Worm (Caenorhabditis elegans) whole organism, young adult: ENCODE data around the gene aly-1.

Experiments used
- C06A6.2 ChIP-seq: fragments of 200-800 bp; sonication (Bioruptor generic); conservative IDR thresholded peaks from 2 replicates; pipeline ENCODE4 v1.3.6; 2022; ENCODE audit warnings: missing genetic modification characterization, missing compliant biosample characterization
- F33H1.4 ChIP-seq: fragments of 200-800 bp; sonication (Bioruptor generic); IDR thresholded peaks from 2 replicates; pipeline ENCODE4 v1.3.6; 2022; ENCODE audit warnings: missing genetic modification reagents, missing genetic modification characterization, missing compliant biosample characterization
- F57C9.4 ChIP-seq: sonication (generic microtip); optimal IDR thresholded peaks from 2 replicates; lab custom pipeline; 2017; ENCODE audit warnings: mild to moderate bottlenecking, missing genetic modification characterization, missing compliant biosample characterization
- K12H6.12 ChIP-seq: fragments of 200-800 bp; sonication (Bioruptor generic); optimal IDR thresholded peaks from 2 replicates; lab custom pipeline; 2018; ENCODE audit warnings: mild to moderate bottlenecking, missing genetic modification characterization, missing compliant biosample characterization
- T26A5.8 ChIP-seq: sonication (generic microtip); optimal IDR thresholded peaks from 2 replicates; lab custom pipeline; 2016; ENCODE audit warnings: missing genetic modification characterization, missing compliant biosample characterization
- Y53F4B.3 ChIP-seq: fragments of 200-800 bp; sonication (Bioruptor generic); IDR thresholded peaks from 2 replicates; pipeline ENCODE4 v1.3.6; 2022; ENCODE audit warnings: missing genetic modification reagents, missing genetic modification characterization, missing compliant biosample characterization
- ZK185.1 ChIP-seq: sonication (generic microtip); optimal IDR thresholded peaks from 2 replicates; lab custom pipeline; 2016; ENCODE audit warnings: mild to moderate bottlenecking, missing genetic modification characterization, missing compliant biosample characterization; ENCODE audit not compliant: poor library complexity, severe bottlenecking
- attf-5 ChIP-seq: fragments of 200-800 bp; sonication (Bioruptor generic); optimal IDR thresholded peaks from 2 replicates; lab custom pipeline; 2018; ENCODE audit warnings: mild to moderate bottlenecking, missing genetic modification characterization, missing compliant biosample characterization
- bed-2 ChIP-seq: fragments of 200-800 bp; sonication (Bioruptor generic); IDR thresholded peaks from 2 replicates; pipeline ENCODE4 v1.3.6; 2022; ENCODE audit warnings: missing genetic modification reagents, missing genetic modification characterization, missing compliant biosample characterization
- ceh-100 ChIP-seq: fragments of 200-800 bp; sonication (Bioruptor generic); IDR thresholded peaks from 2 replicates; pipeline ENCODE4 v1.3.6; 2022; ENCODE audit warnings: missing genetic modification reagents, missing genetic modification characterization, missing compliant biosample characterization
- ceh-79 ChIP-seq: sonication (generic microtip); optimal IDR thresholded peaks from 2 replicates; lab custom pipeline; 2017; ENCODE audit warnings: mild to moderate bottlenecking, missing genetic modification characterization, missing compliant biosample characterization
- dpff-1 ChIP-seq: sonication (generic microtip); optimal IDR thresholded peaks from 2 replicates; lab custom pipeline; 2017; ENCODE audit warnings: mild to moderate bottlenecking, missing genetic modification characterization, missing compliant biosample characterization
- egl-44 ChIP-seq: fragments of 200-800 bp; sonication (Bioruptor generic); IDR thresholded peaks from 2 replicates; pipeline ENCODE4 v1.3.6; 2022; ENCODE audit warnings: missing genetic modification reagents, missing genetic modification characterization, missing compliant biosample characterization
- hmg-1.2 ChIP-seq: fragments of 200-800 bp; sonication (Bioruptor generic); IDR thresholded peaks from 2 replicates; pipeline ENCODE4 v1.3.6; 2022; ENCODE audit warnings: missing genetic modification reagents, missing genetic modification characterization, missing compliant biosample characterization
- hrde-1 ChIP-seq: sonication (generic microtip); optimal IDR thresholded peaks from 2 replicates; lab custom pipeline; 2016; ENCODE audit warnings: missing genetic modification characterization, mild to moderate bottlenecking, missing compliant biosample characterization, moderate library complexity, missing genotype, missing genetic modification reagents, borderline replicate concordance
- hsf-1 ChIP-seq: fragments of 200-800 bp; sonication (Bioruptor generic); IDR thresholded peaks from 2 replicates; pipeline ENCODE4 v1.3.6; 2022; ENCODE audit warnings: missing genetic modification reagents, missing genetic modification characterization, missing compliant biosample characterization
- let-607 ChIP-seq, 2 experiments: fragments of 200-800 bp in 1 of 2; sonication (Bioruptor generic) in 1 of 2; sonication (generic microtip) in 1 of 2; optimal IDR thresholded peaks; 2 replicates each; lab custom pipeline; 2016 to 2018; ENCODE audit warnings: mild to moderate bottlenecking in 2 of 2, missing compliant biosample characterization in 2 of 2, missing genetic modification characterization in 2 of 2, moderate library complexity in 2 of 2, missing genotype in 1 of 2
- lin-54 ChIP-seq: fragments of 200-800 bp; sonication (Bioruptor generic); optimal IDR thresholded peaks from 2 replicates; lab custom pipeline; 2018; ENCODE audit warnings: mild to moderate bottlenecking, missing genetic modification characterization, missing compliant biosample characterization
- madf-10 ChIP-seq: sonication (generic microtip); optimal IDR thresholded peaks from 2 replicates; lab custom pipeline; 2016; ENCODE audit warnings: mild to moderate bottlenecking, missing genetic modification characterization, missing compliant biosample characterization
- madf-6 ChIP-seq: fragments of 200-800 bp; sonication (Bioruptor generic); IDR thresholded peaks from 2 replicates; pipeline ENCODE4 v1.3.6; 2022; ENCODE audit warnings: missing genetic modification reagents, missing genetic modification characterization, missing compliant biosample characterization
- mel-28 ChIP-seq: sonication (generic microtip); optimal IDR thresholded peaks from 2 replicates; lab custom pipeline; 2016; ENCODE audit warnings: borderline replicate concordance, mild to moderate bottlenecking, missing genetic modification characterization, missing compliant biosample characterization
- nfya-1 ChIP-seq: sonication (generic microtip); optimal IDR thresholded peaks from 2 replicates; lab custom pipeline; 2017; ENCODE audit warnings: antibody characterized with exemption, missing compliant biosample characterization, missing genetic modification characterization, borderline replicate concordance; ENCODE audit not compliant: insufficient read depth
- nhr-27 ChIP-seq: fragments of 200-800 bp; sonication (Bioruptor generic); optimal IDR thresholded peaks from 2 replicates; lab custom pipeline; 2018; ENCODE audit warnings: mild to moderate bottlenecking, missing genetic modification characterization, moderate library complexity, missing compliant biosample characterization
- nhr-80 ChIP-seq: sonication (generic microtip); optimal IDR thresholded peaks from 2 replicates; lab custom pipeline; 2016; ENCODE audit warnings: missing genetic modification characterization, missing compliant biosample characterization
- rcor-1 ChIP-seq: fragments of 200-800 bp; sonication (Bioruptor generic); IDR thresholded peaks from 2 replicates; pipeline ENCODE4 v1.3.6; 2022; ENCODE audit warnings: missing genetic modification reagents, missing genetic modification characterization, missing compliant biosample characterization
- rpc-1 ChIP-seq, 2 experiments: fragments of 150-350 bp in 1 of 2; sonication (generic microtip) in 1 of 2; optimal IDR thresholded peaks; 2 replicates each; lab custom pipeline; 2014 to 2018; ENCODE audit warnings: missing biosample characterization in 1 of 2, missing genetic modification characterization in 1 of 2, missing genetic modification reagents in 1 of 2, missing genotype in 1 of 2
- sea-2 ChIP-seq: fragments of 200-800 bp; sonication (Bioruptor generic); IDR thresholded peaks from 2 replicates; pipeline ENCODE4 v1.3.6; 2022; ENCODE audit warnings: missing genetic modification characterization, missing compliant biosample characterization
- snpc-1.1 ChIP-seq: sonication (generic microtip); optimal IDR thresholded peaks from 2 replicates; lab custom pipeline; 2017; ENCODE audit warnings: missing genetic modification characterization, mild to moderate bottlenecking, missing compliant biosample characterization, antibody characterized with exemption, moderate library complexity, missing genotype, missing genetic modification reagents; ENCODE audit not compliant: insufficient read depth
- snpc-3.4 ChIP-seq: sonication (generic microtip); optimal IDR thresholded peaks from 2 replicates; lab custom pipeline; 2017; ENCODE audit warnings: missing genetic modification characterization, mild to moderate bottlenecking, missing compliant biosample characterization, antibody characterized with exemption, moderate library complexity, missing genotype, missing genetic modification reagents
- snpc-4 ChIP-seq, 5 experiments: fragments of 150-350 bp in 1 of 5; sonication (generic microtip) in 4 of 5; optimal IDR thresholded peaks; 2 replicates each; lab custom pipeline; 2014 to 2018; ENCODE audit warnings: missing genetic modification characterization in 5 of 5, missing biosample characterization in 3 of 5, antibody characterized with exemption in 2 of 5, mild to moderate bottlenecking in 2 of 5, missing compliant biosample characterization in 2 of 5, missing genotype in 2 of 5, moderate library complexity in 2 of 5, missing genetic modification reagents in 1 of 5
- tbp1 ChIP-seq: fragments of 200-800 bp; sonication (Bioruptor generic); optimal IDR thresholded peaks from 2 replicates; lab custom pipeline; 2018; ENCODE audit warnings: mild to moderate bottlenecking, missing genetic modification characterization, missing compliant biosample characterization
- tbx-9 ChIP-seq: sonication (generic microtip); optimal IDR thresholded peaks from 2 replicates; lab custom pipeline; 2016; ENCODE audit warnings: borderline replicate concordance, missing genetic modification characterization, inconsistent platforms, missing compliant biosample characterization
- unc-130 ChIP-seq: sonication (generic microtip); optimal IDR thresholded peaks from 2 replicates; lab custom pipeline; 2016; ENCODE audit warnings: missing genetic modification reagents, missing genetic modification characterization, missing compliant biosample characterization
- ztf-3 ChIP-seq: fragments of 200-800 bp; sonication (Bioruptor generic); optimal IDR thresholded peaks from 2 replicates; lab custom pipeline; 2018; ENCODE audit warnings: mild to moderate bottlenecking, missing genetic modification characterization, missing compliant biosample characterization

aly-1 gene

DNA sequence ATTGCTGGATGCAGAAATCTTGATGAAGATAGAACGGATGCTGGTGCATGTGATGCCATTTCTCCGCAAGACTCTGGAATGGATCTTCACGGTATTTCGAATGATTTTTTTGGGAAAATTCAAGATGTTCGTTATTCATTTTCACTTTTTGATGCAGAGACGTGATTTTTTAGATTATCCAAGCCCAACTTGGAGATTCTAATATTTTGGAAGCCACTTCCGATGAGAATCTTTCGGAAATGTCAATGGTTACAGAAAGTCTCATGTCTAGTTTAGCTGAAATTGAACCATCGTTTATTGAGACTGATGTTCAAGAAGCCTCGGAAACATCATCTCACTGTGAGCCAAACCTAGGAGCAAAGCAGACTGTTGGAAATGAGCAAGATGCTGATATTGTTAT lies 7.9 kb upstream of the aly-1 start:
- no peak for TF ChIP-seq dpff-1 (tag; lab: Kevin White, UChicago)
- no peak for TF ChIP-seq K12H6.12 (tag; lab: Kevin White, UChicago)
- no peak for TF ChIP-seq ztf-3 (GFP tag; lab: Kevin White, UChicago)
- TF ChIP-seq lin-54 (GFP tag; lab: Kevin White, UChicago) = no peak
- TF ChIP-seq ceh-100 (GFP tag; lab: Robert Waterston, UW) = no peak
- TF ChIP-seq sea-2 (GFP tag; lab: Robert Waterston, UW) = no peak
- TF ChIP-seq nfya-1 (tag; lab: Kevin White, UChicago) = no peak
- no peak for TF ChIP-seq C06A6.2
- no peak for TF ChIP-seq hmg-1.2
- no peak for TF ChIP-seq tbp1 (GFP tag; lab: Kevin White, UChicago)

- TF ChIP-seq ceh-79 (tag; lab: Kevin White, UChicago) (no peak), nhr-80 (tag; lab: Kevin White, UChicago) (no peak), mel-28 (tag; lab: Kevin White, UChicago) (no peak), rcor-1 (GFP tag; lab: Robert Waterston, UW) (no peak), hmg-1.2 (no peak), madf-6 (GFP tag; lab: Robert Waterston, UW) (no peak), F33H1.4 (GFP tag; lab: Robert Waterston, UW) (no peak), let-607 (tag; optimal IDR thresholded peaks at IDR 0.05; lab: Kevin White, UChicago) (no peak), ZK185.1 (tag; lab: Kevin White, UChicago) (no peak), F57C9.4 (tag; lab: Kevin White, UChicago) (no peak), Y53F4B.3 (GFP tag; lab: Robert Waterston, UW) (no peak), unc-130 (GFP tag; lab: Kevin White, UChicago) (no peak), hrde-1 (tag; lab: Kevin White, UChicago) (no peak), ceh-100 (GFP tag; lab: Robert Waterston, UW) (no peak), nhr-27 (tag; lab: Kevin White, UChicago) (no peak), T26A5.8 (tag; lab: Kevin White, UChicago) (no peak), bed-2 (GFP tag; lab: Robert Waterston, UW) (no peak), madf-10 (tag; lab: Kevin White, UChicago) (no peak), lin-54 (GFP tag; lab: Kevin White, UChicago) (no peak), tbx-9 (tag; lab: Kevin White, UChicago) (no peak)
Observed at ce11 chrIV:9104071-9105016, 4.4 kb upstream of the aly-1 start, which contains the start of the genes C01F6.14 and fem-3. C01F6.14 (minus strand) TSS chrIV:9104121. fem-3 (plus strand) TSS chrIV:9104966.

- TF ChIP-seq snpc-1.1 (tag; lab: Kevin White, UChicago) = no peak
- no peak for TF ChIP-seq rpc-1 (optimal IDR thresholded peaks at IDR 0.05; lab: Kevin White, UChicago)
- TF ChIP-seq rpc-1 (tag; optimal IDR thresholded peaks at IDR 0.05; lab: Kevin White, UChicago) = no peak
- TF ChIP-seq egl-44 (GFP tag; lab: Robert Waterston, UW) = no peak
- no peak for TF ChIP-seq snpc-4 (GFP tag; optimal IDR thresholded peaks at IDR 0.05; lab: Kevin White, UChicago)
- TF ChIP-seq snpc-4 (tag; optimal IDR thresholded peaks at IDR 0.05; lab: Kevin White, UChicago) = peak in 1 of 4 experiments; percentile 18
- no peak for TF ChIP-seq hsf-1 (GFP tag; lab: Robert Waterston, UW)
- peak; percentile 15 for TF ChIP-seq nhr-80 (tag; lab: Kevin White, UChicago)
- peak; percentile 4 for TF ChIP-seq snpc-3.4 (tag; lab: Kevin White, UChicago)
- peak; percentile 43 for TF ChIP-seq attf-5 (GFP tag; lab: Kevin White, UChicago)
Observed at ce11 chrIV:9107464-9107863, 1.3 kb upstream of the aly-1 start.
